Fruit fly (Drosophila melanogaster) whole organism, embryonic: Measurements from ENCODE around the gene MBD-like.
A peak's percentile ranks its signal among the peaks of the same experiment; 100 is the strongest.

Experiments
- Atf3 ChIP-seq: fragments of 200-800 bp; sonication (Bioruptor generic); optimal IDR thresholded peaks from 3 replicates; lab custom pipeline; 2016; ENCODE audit warnings: missing biosample characterization, missing genetic modification characterization
- CG10366 ChIP-seq: fragments of 200-800 bp; sonication (Bioruptor generic); IDR thresholded peaks from 2 replicates; pipeline ENCODE4 v1.3.6; 2022; ENCODE audit warnings: missing biosample characterization, missing genetic modification characterization
- CG10959 ChIP-seq: fragments of 200-800 bp; sonication (Bioruptor generic); IDR thresholded peaks from 2 replicates; pipeline ENCODE4 v1.3.6; 2022; ENCODE audit warnings: missing biosample characterization, missing genetic modification characterization
- CG13287 ChIP-seq: fragments of 200-800 bp; sonication (Bioruptor generic); IDR thresholded peaks from 2 replicates; pipeline ENCODE4 v1.3.6; 2022; ENCODE audit warnings: missing biosample characterization, missing genetic modification characterization; ENCODE audit not compliant: partially characterized antibody
- CG15269 ChIP-seq: fragments of 200-800 bp; sonication (Bioruptor generic); optimal IDR thresholded peaks from 2 replicates; lab custom pipeline; 2018; ENCODE audit warnings: missing biosample characterization, mild to moderate bottlenecking, missing genetic modification characterization, moderate library complexity
- CG17361 ChIP-seq: fragments of 200-800 bp; sonication (Bioruptor generic); IDR thresholded peaks from 3 replicates; pipeline ENCODE4 v1.3.6; 2022; ENCODE audit warnings: missing biosample characterization, missing genetic modification characterization
- CG17612 ChIP-seq: fragments of 200-800 bp; sonication (Bioruptor generic); IDR thresholded peaks from 2 replicates; pipeline ENCODE4 v1.3.6; 2022; ENCODE audit warnings: missing biosample characterization, missing genetic modification characterization
- CG30403 ChIP-seq: fragments of 200-800 bp; sonication (Bioruptor generic); optimal IDR thresholded peaks from 3 replicates; lab custom pipeline; 2016; ENCODE audit warnings: missing biosample characterization, missing genetic modification characterization
- CG31441 ChIP-seq: fragments of 200-800 bp; sonication (Bioruptor generic); IDR thresholded peaks from 2 replicates; pipeline ENCODE4 v1.3.6; 2022; ENCODE audit warnings: missing biosample characterization, missing genetic modification characterization
- CG32532 ChIP-seq: fragments of 200-800 bp; sonication (Bioruptor generic); IDR thresholded peaks from 2 replicates; pipeline ENCODE4 v1.3.6; 2022; ENCODE audit warnings: missing biosample characterization, missing genetic modification characterization
- CG33213 ChIP-seq: fragments of 200-800 bp; sonication (Bioruptor generic); optimal IDR thresholded peaks from 3 replicates; lab custom pipeline; 2016; ENCODE audit warnings: missing biosample characterization, missing genetic modification characterization
- CG3847 ChIP-seq: fragments of 200-800 bp; sonication (Bioruptor generic); IDR thresholded peaks from 2 replicates; pipeline ENCODE4 v1.3.6; 2022; ENCODE audit warnings: missing biosample characterization, missing genetic modification characterization
- CG4424 ChIP-seq: fragments of 200-800 bp; sonication (Bioruptor generic); optimal IDR thresholded peaks from 3 replicates; lab custom pipeline; 2016; ENCODE audit warnings: missing biosample characterization, missing genetic modification characterization
- CG7271 ChIP-seq: fragments of 200-800 bp; sonication (Bioruptor generic); optimal IDR thresholded peaks from 2 replicates; lab custom pipeline; 2018; ENCODE audit warnings: missing biosample characterization, mild to moderate bottlenecking, missing genetic modification characterization, moderate library complexity
- CG7372 ChIP-seq: fragments of 200-800 bp; sonication (Bioruptor generic); IDR thresholded peaks from 2 replicates; pipeline ENCODE4 v1.3.6; 2022; ENCODE audit warnings: missing biosample characterization, missing genetic modification characterization
- CG9817 ChIP-seq: fragments of 200-800 bp; sonication (Bioruptor generic); optimal IDR thresholded peaks from 2 replicates; lab custom pipeline; 2018; ENCODE audit warnings: missing biosample characterization, mild to moderate bottlenecking, missing genetic modification characterization, moderate library complexity
- Gsc ChIP-seq: fragments of 200-800 bp; sonication (Bioruptor generic); IDR thresholded peaks from 2 replicates; pipeline ENCODE4 v1.3.6; 2022; ENCODE audit warnings: missing biosample characterization, missing genetic modification characterization
- Gug ChIP-seq: fragments of 200-800 bp; sonication (Bioruptor generic); IDR thresholded peaks from 4 replicates; pipeline ENCODE4 v1.3.6; 2022; ENCODE audit warnings: missing biosample characterization, missing genetic modification characterization
- Oli ChIP-seq: fragments of 200-800 bp; sonication (Bioruptor generic); optimal IDR thresholded peaks from 2 replicates; lab custom pipeline; 2018; ENCODE audit warnings: missing biosample characterization, mild to moderate bottlenecking, missing genetic modification characterization, moderate library complexity
- Ptx1 ChIP-seq: fragments of 200-800 bp; sonication (Bioruptor generic); IDR thresholded peaks from 2 replicates; pipeline ENCODE4 v1.3.6; 2022; ENCODE audit warnings: missing biosample characterization, missing genetic modification characterization
- Scr ChIP-seq: fragments of 200-800 bp; sonication (Bioruptor generic); IDR thresholded peaks from 2 replicates; pipeline ENCODE4 v1.3.6; 2022; ENCODE audit warnings: missing biosample characterization, missing genetic modification characterization; ENCODE audit not compliant: partially characterized antibody
- ase ChIP-seq: fragments of 200-800 bp; sonication (Bioruptor generic); IDR thresholded peaks from 3 replicates; pipeline ENCODE4 v1.3.6; 2022; ENCODE audit warnings: missing biosample characterization, missing genetic modification characterization
- bab2 ChIP-seq: fragments of 200-800 bp; sonication (Bioruptor generic); optimal IDR thresholded peaks from 2 replicates; lab custom pipeline; 2016; ENCODE audit warnings: missing biosample characterization, missing genetic modification characterization
- bigmax ChIP-seq: fragments of 200-800 bp; sonication (Bioruptor generic); optimal IDR thresholded peaks from 2 replicates; lab custom pipeline; 2018; ENCODE audit warnings: missing biosample characterization, mild to moderate bottlenecking, missing genetic modification characterization
- chn ChIP-seq: fragments of 200-800 bp; sonication (Bioruptor generic); optimal IDR thresholded peaks from 2 replicates; lab custom pipeline; 2016; ENCODE audit warnings: missing biosample characterization, missing genetic modification characterization
- crc ChIP-seq: fragments of 200-800 bp; sonication (Bioruptor generic); optimal IDR thresholded peaks from 2 replicates; lab custom pipeline; 2016; ENCODE audit warnings: missing biosample characterization, missing genetic modification characterization
- danr ChIP-seq: fragments of 200-800 bp; sonication (Bioruptor generic); IDR thresholded peaks from 2 replicates; pipeline ENCODE4 v1.3.6; 2022; ENCODE audit warnings: missing biosample characterization, missing genetic modification characterization
- dpn ChIP-seq, 2 experiments: fragments of 200-800 bp; sonication (Bioruptor generic); optimal IDR thresholded peaks; 3 replicates each; lab custom pipeline; 2016; ENCODE audit warnings: missing biosample characterization in 2 of 2, missing genetic modification characterization in 2 of 2
- dysf ChIP-seq: fragments of 200-800 bp; sonication (Bioruptor generic); IDR thresholded peaks from 3 replicates; pipeline ENCODE4 v1.3.6; 2022; ENCODE audit warnings: missing biosample characterization, missing genetic modification characterization
- ewg ChIP-seq: fragments of 200-800 bp; sonication (Bioruptor generic); optimal IDR thresholded peaks from 3 replicates; lab custom pipeline; 2017; ENCODE audit warnings: mild to moderate bottlenecking, missing biosample characterization, missing genetic modification reagents, missing genetic modification characterization
- fd102C ChIP-seq: fragments of 200-800 bp; sonication (Bioruptor generic); optimal IDR thresholded peaks from 2 replicates; lab custom pipeline; 2018; ENCODE audit warnings: missing biosample characterization, mild to moderate bottlenecking, missing genetic modification characterization, moderate library complexity
- insv ChIP-seq, 2 experiments: fragments of 200-800 bp; sonication (Bioruptor generic); optimal IDR thresholded peaks; 3 replicates each; lab custom pipeline; 2016 to 2018; ENCODE audit warnings: missing biosample characterization in 2 of 2, missing genetic modification characterization in 2 of 2
- jigr1 ChIP-seq: fragments of 200-800 bp; sonication (Bioruptor generic); IDR thresholded peaks from 3 replicates; pipeline ENCODE4 v1.3.6; 2022; ENCODE audit warnings: missing biosample characterization, missing genetic modification characterization
- lov ChIP-seq, 2 experiments: fragments of 200-800 bp in 1 of 2; fragments of >200 bp in 1 of 2; sonication (Bioruptor generic) in 1 of 2; IDR thresholded peaks in 1 of 2; optimal IDR thresholded peaks in 1 of 2; 2 replicates in 1 of 2; 3 replicates in 1 of 2; pipeline versions ENCODE4 v1.3.6 to Lab custom; 2017 to 2022; ENCODE audit warnings: missing biosample characterization in 1 of 2, missing genetic modification characterization in 1 of 2
- maf-S ChIP-seq: fragments of 200-800 bp; sonication (Bioruptor generic); optimal IDR thresholded peaks from 2 replicates; lab custom pipeline; 2016; ENCODE audit warnings: missing biosample characterization, missing genetic modification characterization
- mam ChIP-seq: fragments of 200-800 bp; sonication (Bioruptor generic); optimal IDR thresholded peaks from 3 replicates; lab custom pipeline; 2016; ENCODE audit warnings: missing biosample characterization, missing genetic modification characterization
- oc ChIP-seq: fragments of 200-800 bp; sonication (Bioruptor generic); optimal IDR thresholded peaks from 2 replicates; lab custom pipeline; 2018; ENCODE audit warnings: missing biosample characterization, mild to moderate bottlenecking, missing genetic modification characterization, moderate library complexity
- peb ChIP-seq: fragments of 200-800 bp; sonication (Bioruptor generic); IDR thresholded peaks from 2 replicates; pipeline ENCODE4 v1.3.6; 2022; ENCODE audit warnings: missing biosample characterization, missing genetic modification characterization
- pnt ChIP-seq: fragments of 200-800 bp; sonication (Bioruptor generic); optimal IDR thresholded peaks from 3 replicates; lab custom pipeline; 2016; ENCODE audit warnings: missing biosample characterization, missing genetic modification characterization
- ranshi ChIP-seq: fragments of 200-800 bp; sonication (Bioruptor generic); IDR thresholded peaks from 2 replicates; pipeline ENCODE4 v1.3.6; 2022; ENCODE audit warnings: missing biosample characterization, missing genetic modification characterization
- repo ChIP-seq: fragments of 200-800 bp; sonication (Bioruptor generic); optimal IDR thresholded peaks from 2 replicates; lab custom pipeline; 2016; ENCODE audit warnings: missing biosample characterization, missing genetic modification characterization
- rib ChIP-seq: fragments of 200-800 bp; sonication (Bioruptor generic); IDR thresholded peaks from 2 replicates; pipeline ENCODE4 v1.3.6; 2022; ENCODE audit warnings: missing biosample characterization, missing genetic modification characterization
- sim ChIP-seq: fragments of 200-800 bp; sonication (Bioruptor generic); IDR thresholded peaks from 2 replicates; pipeline ENCODE4 v1.3.6; 2022; ENCODE audit warnings: missing biosample characterization, missing genetic modification characterization
- sima ChIP-seq: fragments of 200-800 bp; sonication (Bioruptor generic); optimal IDR thresholded peaks from 2 replicates; lab custom pipeline; 2016; ENCODE audit warnings: missing biosample characterization, missing genetic modification characterization
- slbo ChIP-seq: fragments of 200-800 bp; sonication (Bioruptor generic); IDR thresholded peaks from 2 replicates; pipeline ENCODE4 v1.3.6; 2022; ENCODE audit warnings: missing biosample characterization, missing genetic modification characterization
- stc ChIP-seq: fragments of 200-800 bp; sonication (Bioruptor generic); IDR thresholded peaks from 2 replicates; pipeline ENCODE4 v1.3.6; 2022; ENCODE audit warnings: missing biosample characterization, missing genetic modification characterization
- tap ChIP-seq: fragments of 200-800 bp; optimal IDR thresholded peaks from 3 replicates; lab custom pipeline; 2019; ENCODE audit warnings: missing biosample characterization, mild to moderate bottlenecking, missing genetic modification characterization, moderate library complexity
- tna ChIP-seq: fragments of 200-800 bp; sonication (Bioruptor generic); IDR thresholded peaks from 2 replicates; pipeline ENCODE4 v1.3.6; 2022; ENCODE audit warnings: missing biosample characterization, missing genetic modification characterization; ENCODE audit not compliant: partially characterized antibody
- usp ChIP-seq: fragments of >200 bp; optimal IDR thresholded peaks from 2 replicates; lab custom pipeline; 2017; ENCODE audit warnings: missing biosample characterization, missing genetic modification characterization
- vfl ChIP-seq: fragments of 200-800 bp; sonication (Bioruptor generic); optimal IDR thresholded peaks from 2 replicates; lab custom pipeline; 2016; ENCODE audit warnings: missing biosample characterization, missing genetic modification characterization
- vnd ChIP-seq: fragments of 200-800 bp; sonication (Bioruptor generic); IDR thresholded peaks from 3 replicates; pipeline ENCODE4 v1.3.6; 2022; ENCODE audit warnings: missing biosample characterization, missing genetic modification characterization; ENCODE audit not compliant: partially characterized antibody
- zen2 ChIP-seq: fragments of 200-800 bp; sonication (Bioruptor generic); IDR thresholded peaks from 3 replicates; pipeline ENCODE4 v1.3.6; 2022; ENCODE audit warnings: missing biosample characterization, missing genetic modification characterization; ENCODE audit not compliant: partially characterized antibody

Gene MBD-like

dm6 chr3R:9534125-9534496, 25.4 kb upstream of the MBD-like start (continued):
- peak; percentile 95 for TF ChIP-seq CG15269
- no peak for TF ChIP-seq bigmax (GFP tag; lab: Kevin White, UChicago)
- TF ChIP-seq CG10959, result peak; percentile 40
- peak; percentile 82 for TF ChIP-seq danr (GFP tag; lab: Robert Waterston, UW)
- TF ChIP-seq usp, result no peak
- peak; percentile 95 for TF ChIP-seq CG30403 (GFP tag; lab: Kevin White, UChicago)
- TF ChIP-seq fd102C (GFP tag; lab: Kevin White, UChicago), result no peak
- peak; percentile 93 for TF ChIP-seq ase (GFP tag; lab: Robert Waterston, UW)
- TF ChIP-seq CG32532, result peak; percentile 93
- TF ChIP-seq ewg, result peak; percentile 91
- peak; percentile 84 for TF ChIP-seq crc
- no peak for TF ChIP-seq lov (optimal IDR thresholded peaks at IDR 0.05; lab: Kevin White, UChicago)
- peak; percentile 89; the same call in 2 of the 3 replicates for TF ChIP-seq lov (GFP tag; IDR thresholded peaks at IDR 0.05; lab: Robert Waterston, UW)
- no peak for TF ChIP-seq tna (GFP tag; lab: Robert Waterston, UW)
- TF ChIP-seq CG9817 (tag; lab: Kevin White, UChicago), result peak; percentile 91
- TF ChIP-seq CG31441, result peak; percentile 98
- no peak; the same call in 1 of the 2 replicates for TF ChIP-seq Gsc
- no peak for TF ChIP-seq Scr (GFP tag; lab: Robert Waterston, UW)
- peak; percentile 86 for TF ChIP-seq repo (GFP tag; lab: Kevin White, UChicago)
- peak; percentile 94 for TF ChIP-seq Atf3 (GFP tag; lab: Kevin White, UChicago)
- peak; percentile 88 for TF ChIP-seq chn (GFP tag; lab: Kevin White, UChicago)
- peak; percentile 76 for TF ChIP-seq Gug
- peak; percentile 93 for TF ChIP-seq ranshi (GFP tag; lab: Robert Waterston, UW)
- TF ChIP-seq tap, result peak; percentile 94
- peak; percentile 53; the same call in 1 of the 2 replicates for TF ChIP-seq rib (GFP tag; lab: Robert Waterston, UW)
- TF ChIP-seq CG3847 (GFP tag; lab: Robert Waterston, UW), result no peak; the same call in 1 of the 2 replicates
- peak; percentile 95 for TF ChIP-seq bab2 (GFP tag; lab: Kevin White, UChicago)
- peak; percentile 82 for TF ChIP-seq peb (GFP tag; lab: Robert Waterston, UW)
- TF ChIP-seq CG4424 (GFP tag; lab: Kevin White, UChicago), result peak; percentile 95
- no peak for TF ChIP-seq vnd (GFP tag; lab: Robert Waterston, UW)
- TF ChIP-seq insv (GFP tag; optimal IDR thresholded peaks at IDR 0.05; lab: Kevin White, UChicago), result no peak
- peak; percentile 95 for TF ChIP-seq oc
- peak; percentile 93 for TF ChIP-seq stc (GFP tag; lab: Robert Waterston, UW)
- TF ChIP-seq mam (GFP tag; lab: Kevin White, UChicago), result peak; percentile 87
- peak; percentile 91 for TF ChIP-seq sim (GFP tag; lab: Robert Waterston, UW)
- TF ChIP-seq Oli (tag; lab: Kevin White, UChicago), result peak; percentile 96
- peak; percentile 92 for TF ChIP-seq pnt (GFP tag; lab: Kevin White, UChicago)
- peak; percentile 87 for TF ChIP-seq CG7372 (GFP tag; lab: Robert Waterston, UW)
- TF ChIP-seq vfl (GFP tag; lab: Kevin White, UChicago), result peak; percentile 33
- TF ChIP-seq dpn (GFP tag; optimal IDR thresholded peaks at IDR 0.05; lab: Kevin White, UChicago), result peak; percentile 93 to 94
- TF ChIP-seq CG13287 (GFP tag; lab: Robert Waterston, UW), result no peak
- TF ChIP-seq maf-S, result peak; percentile 81
- peak; percentile 91 for TF ChIP-seq dysf
- peak; percentile 92 for TF ChIP-seq Ptx1 (GFP tag; lab: Robert Waterston, UW)
- TF ChIP-seq CG10366 (GFP tag; lab: Robert Waterston, UW), result peak; percentile 93
- no peak for TF ChIP-seq zen2
- TF ChIP-seq sima (GFP tag; lab: Kevin White, UChicago), result peak; percentile 85
- TF ChIP-seq CG7271, result peak; percentile 39
- peak; percentile 81 for TF ChIP-seq jigr1 (GFP tag; lab: Robert Waterston, UW)
- TF ChIP-seq CG33213, result peak; percentile 75
- peak; percentile 97 for TF ChIP-seq CG17361 (GFP tag; lab: Robert Waterston, UW)
- TF ChIP-seq CG17612, result peak; percentile 75
- TF ChIP-seq slbo, result peak; percentile 93
